Worm (Caenorhabditis elegans) whole organism, L1 larva: Measurements from ENCODE around the gene F44E5.1.

Source experiments
- C34B4.2 ChIP-seq: sonication (generic microtip); optimal IDR thresholded peaks from 2 replicates; lab custom pipeline; 2017; ENCODE audit warnings: mild to moderate bottlenecking, missing genetic modification characterization, missing compliant biosample characterization
- alr-1 ChIP-seq: fragments of 200-800 bp; sonication (Bioruptor generic); optimal IDR thresholded peaks from 2 replicates; lab custom pipeline; 2018; ENCODE audit warnings: borderline replicate concordance, mild to moderate bottlenecking, missing genetic modification characterization, missing compliant biosample characterization
- ceh-82 ChIP-seq, 3 experiments: fragments of 150-350 bp in 1 of 3; sonication (generic microtip) in 2 of 3; optimal IDR thresholded peaks; 2 replicates each; lab custom pipeline; 2014 to 2017; ENCODE audit warnings: missing biosample characterization in 3 of 3, missing genetic modification characterization in 3 of 3
- ceh-90 ChIP-seq: sonication (generic microtip); optimal IDR thresholded peaks from 2 replicates; lab custom pipeline; 2016; ENCODE audit warnings: missing genetic modification characterization, missing compliant biosample characterization
- dpl-1 ChIP-seq, 3 experiments: fragments of 150-350 bp in 2 of 3; sonication (generic microtip) in 1 of 3; optimal IDR thresholded peaks; 2 replicates each; lab custom pipeline; 2014 to 2017; ENCODE audit warnings: missing biosample characterization in 3 of 3, missing genetic modification characterization in 3 of 3, missing genetic modification reagents in 3 of 3
- egl-27 ChIP-seq, 2 experiments: fragments of 150-350 bp in 1 of 2; sonication (generic microtip); optimal IDR thresholded peaks; 3 replicates each; lab custom pipeline; 2017 to 2018; ENCODE audit warnings: missing biosample characterization in 2 of 2, missing genetic modification characterization in 2 of 2, missing genetic modification reagents in 2 of 2
- elt-2 ChIP-seq: sonication (generic microtip); optimal IDR thresholded peaks from 2 replicates; lab custom pipeline; 2016; ENCODE audit warnings: missing genetic modification characterization, mild to moderate bottlenecking, inconsistent platforms, missing compliant biosample characterization, missing genetic modification reagents
- elt-3 ChIP-seq, 6 experiments: fragments of 150-350 bp in 1 of 6; sonication (generic microtip); optimal IDR thresholded peaks; 2 replicates each; lab custom pipeline; 2017 to 2018; ENCODE audit warnings: missing biosample characterization in 6 of 6, missing genetic modification characterization in 6 of 6, inconsistent platforms in 1 of 6
- fkh-10 ChIP-seq: sonication (generic microtip); optimal IDR thresholded peaks from 2 replicates; lab custom pipeline; 2017; ENCODE audit warnings: missing biosample characterization, missing genetic modification reagents, missing genetic modification characterization
- grh-1 ChIP-seq: fragments of 200-800 bp; sonication (Bioruptor generic); IDR thresholded peaks from 2 replicates; pipeline ENCODE4 v1.3.6; 2022; ENCODE audit warnings: missing genetic modification reagents, missing genetic modification characterization, missing compliant biosample characterization
- hlh-17 ChIP-seq: fragments of 200-800 bp; sonication (Bioruptor generic); optimal IDR thresholded peaks from 2 replicates; lab custom pipeline; 2018; ENCODE audit warnings: missing genetic modification characterization, mild to moderate bottlenecking, missing compliant biosample characterization, moderate library complexity, borderline replicate concordance
- hpl-2 ChIP-seq: fragments of 150-350 bp; optimal IDR thresholded peaks from 2 replicates; lab custom pipeline; 2014; ENCODE audit warnings: missing biosample characterization, missing genetic modification reagents, missing genetic modification characterization
- irx-1 ChIP-seq: sonication (generic microtip); optimal IDR thresholded peaks from 2 replicates; lab custom pipeline; 2016; ENCODE audit warnings: missing genetic modification characterization, missing compliant biosample characterization
- lin-15B ChIP-seq: fragments of 150-350 bp; sonication (generic microtip); optimal IDR thresholded peaks from 3 replicates; lab custom pipeline; 2014; ENCODE audit warnings: missing biosample characterization, missing genetic modification characterization
- lin-35 ChIP-seq, 2 experiments: fragments of 150-350 bp; optimal IDR thresholded peaks; 2 replicates each; lab custom pipeline; 2014; ENCODE audit warnings: missing biosample characterization in 2 of 2, missing genetic modification characterization in 2 of 2, missing genetic modification reagents in 2 of 2
- lsy-2 ChIP-seq, 2 experiments: fragments of 150-350 bp; optimal IDR thresholded peaks; 2 replicates each; lab custom pipeline; 2014; ENCODE audit warnings: missing biosample characterization in 2 of 2, missing genetic modification characterization in 2 of 2
- mdl-1 ChIP-seq, 2 experiments: fragments of 150-350 bp; optimal IDR thresholded peaks; 2 replicates each; lab custom pipeline; 2014 to 2017; ENCODE audit warnings: missing biosample characterization in 2 of 2, missing genetic modification characterization in 2 of 2, inconsistent platforms in 1 of 2
- nhr-12 ChIP-seq: sonication (generic microtip); optimal IDR thresholded peaks from 2 replicates; lab custom pipeline; 2017; ENCODE audit warnings: missing biosample characterization, missing genetic modification characterization
- nhr-19 ChIP-seq: fragments of 200-800 bp; sonication (Bioruptor generic); conservative IDR thresholded peaks from 2 replicates; pipeline ENCODE4 v1.3.6; 2022; ENCODE audit warnings: missing genetic modification characterization, missing compliant biosample characterization
- nhr-71 ChIP-seq: sonication (generic microtip); optimal IDR thresholded peaks from 2 replicates; lab custom pipeline; 2016; ENCODE audit warnings: mild to moderate bottlenecking, missing genetic modification characterization, moderate library complexity, missing compliant biosample characterization
- nhr-77 ChIP-seq: fragments of 150-350 bp; optimal IDR thresholded peaks from 2 replicates; lab custom pipeline; 2014; ENCODE audit warnings: missing biosample characterization, missing genetic modification characterization
- nhr-84 ChIP-seq: sonication (generic microtip); optimal IDR thresholded peaks from 2 replicates; lab custom pipeline; 2017; ENCODE audit warnings: missing biosample characterization, missing genetic modification characterization
- nhr-90 ChIP-seq: sonication (generic microtip); optimal IDR thresholded peaks from 2 replicates; lab custom pipeline; 2016; ENCODE audit warnings: mild to moderate bottlenecking, missing genetic modification characterization, missing compliant biosample characterization; ENCODE audit not compliant: poor library complexity
- pag-3 ChIP-seq: sonication (generic microtip); optimal IDR thresholded peaks from 2 replicates; lab custom pipeline; 2017; ENCODE audit warnings: missing genetic modification characterization, mild to moderate bottlenecking, missing compliant biosample characterization, antibody characterized with exemption, borderline replicate concordance; ENCODE audit not compliant: insufficient read depth
- snpc-4 ChIP-seq: fragments of 150-350 bp; optimal IDR thresholded peaks from 2 replicates; lab custom pipeline; 2014; ENCODE audit warnings: missing biosample characterization, missing genetic modification characterization
- sup-37 ChIP-seq: fragments of 200-800 bp; sonication (Bioruptor generic); optimal IDR thresholded peaks from 2 replicates; lab custom pipeline; 2018; ENCODE audit warnings: mild to moderate bottlenecking, missing genetic modification characterization, missing compliant biosample characterization
- swsn-7 ChIP-seq: sonication (generic microtip); optimal IDR thresholded peaks from 2 replicates; lab custom pipeline; 2016; ENCODE audit warnings: missing genetic modification characterization, missing compliant biosample characterization
- tbx-2 ChIP-seq: sonication (generic microtip); optimal IDR thresholded peaks from 2 replicates; lab custom pipeline; 2016; ENCODE audit warnings: missing genetic modification characterization, missing compliant biosample characterization
- unc-130 ChIP-seq: fragments of 150-350 bp; optimal IDR thresholded peaks from 2 replicates; lab custom pipeline; 2017; ENCODE audit warnings: missing biosample characterization, missing genetic modification characterization, inconsistent platforms
- unc-98 ChIP-seq: fragments of 200-800 bp; sonication (Bioruptor generic); IDR thresholded peaks from 2 replicates; pipeline ENCODE4 v1.3.6; 2022; ENCODE audit warnings: missing genetic modification characterization, missing compliant biosample characterization
- xbp-1 ChIP-seq: sonication (generic microtip); optimal IDR thresholded peaks from 2 replicates; lab custom pipeline; 2016; ENCODE audit warnings: missing genetic modification characterization, missing compliant biosample characterization
- zag-1 ChIP-seq: fragments of 150-350 bp; optimal IDR thresholded peaks from 2 replicates; lab custom pipeline; 2014; ENCODE audit warnings: missing biosample characterization, missing genetic modification characterization
- zip-4 ChIP-seq: fragments of 200-800 bp; sonication (Bioruptor generic); optimal IDR thresholded peaks from 2 replicates; lab custom pipeline; 2018; ENCODE audit warnings: mild to moderate bottlenecking, missing genetic modification characterization, moderate library complexity, missing compliant biosample characterization
- ztf-11 ChIP-seq, 2 experiments: sonication (generic microtip); optimal IDR thresholded peaks; 2 replicates each; lab custom pipeline; 2016 to 2017; ENCODE audit warnings: missing genetic modification characterization in 2 of 2, missing biosample characterization in 1 of 2, missing compliant biosample characterization in 1 of 2

Gene F44E5.1

ce11 chrII:11728545-11729105 lies 45.7 kb downstream of the F44E5.1 start, which contains the start of gene alh-8 (continued):
- no peak for TF ChIP-seq ceh-82 (tag; optimal IDR thresholded peaks at IDR 0.05; lab: Kevin White, UChicago)
- TF ChIP-seq hlh-17 (GFP tag; lab: Kevin White, UChicago) = no peak
- TF ChIP-seq mdl-1 (tag; optimal IDR thresholded peaks at IDR 0.05; lab: Kevin White, UChicago) = peak in 1 of 2 experiments; percentile 94
- TF ChIP-seq hpl-2 (GFP tag; lab: Kevin White, UChicago) = no peak
- no peak for TF ChIP-seq fkh-10 (GFP tag; lab: Kevin White, UChicago)
- peak; percentile 29 for TF ChIP-seq xbp-1
- no peak for TF ChIP-seq alr-1 (tag; lab: Kevin White, UChicago)
- TF ChIP-seq snpc-4 = peak; percentile 32
- TF ChIP-seq dpl-1 (GFP tag; optimal IDR thresholded peaks at IDR 0.05; lab: Kevin White, UChicago) = peak in 2 of 3 experiments; percentile 22 to 38
- peak; percentile 55 for TF ChIP-seq elt-2
- TF ChIP-seq swsn-7 (tag; lab: Kevin White, UChicago) = peak; percentile 28
- TF ChIP-seq irx-1 = no peak
- peak; percentile 38 to 68 for TF ChIP-seq lin-35 (GFP tag; optimal IDR thresholded peaks at IDR 0.05; lab: Kevin White, UChicago)
- peak; percentile 46 for TF ChIP-seq unc-130 (tag; lab: Kevin White, UChicago)
- peak; percentile 47 for TF ChIP-seq tbx-2
- TF ChIP-seq ceh-90 (tag; lab: Kevin White, UChicago) = no peak
- no peak for TF ChIP-seq egl-27 (tag; optimal IDR thresholded peaks at IDR 0.05; lab: Kevin White, UChicago)
- peak; percentile 40 for TF ChIP-seq pag-3
- TF ChIP-seq lsy-2 (tag; optimal IDR thresholded peaks at IDR 0.05; lab: Kevin White, UChicago) = peak; percentile 45 to 72
- no peak for TF ChIP-seq zag-1 (tag; lab: Kevin White, UChicago)
- no peak for TF ChIP-seq sup-37
- TF ChIP-seq ztf-11 (tag; optimal IDR thresholded peaks at IDR 0.05; lab: Kevin White, UChicago) = no peak
- no peak for TF ChIP-seq unc-98 (GFP tag; lab: Robert Waterston, UW)
- no peak for TF ChIP-seq lin-15B (tag; lab: Kevin White, UChicago)
- no peak for TF ChIP-seq grh-1 (GFP tag; lab: Robert Waterston, UW)
- TF ChIP-seq elt-3 (tag; optimal IDR thresholded peaks at IDR 0.05; lab: Kevin White, UChicago) = peak in 2 of 6 experiments; percentile 1 to 15
- peak; percentile 70 for TF ChIP-seq nhr-19 (GFP tag; lab: Robert Waterston, UW)
- no peak for TF ChIP-seq C34B4.2 (tag; lab: Kevin White, UChicago)

- no peak for TF ChIP-seq nhr-12
- no peak for TF ChIP-seq unc-130 (tag; lab: Kevin White, UChicago)
- no peak for TF ChIP-seq alr-1 (tag; lab: Kevin White, UChicago)
- no peak for TF ChIP-seq zip-4
- no peak for TF ChIP-seq nhr-90
- no peak for TF ChIP-seq nhr-77 (tag; lab: Kevin White, UChicago)
- no peak for TF ChIP-seq ceh-90 (tag; lab: Kevin White, UChicago)
- TF ChIP-seq ceh-82 (tag; optimal IDR thresholded peaks at IDR 0.05; lab: Kevin White, UChicago) = no peak
- TF ChIP-seq nhr-71 (tag; lab: Kevin White, UChicago) = no peak
- TF ChIP-seq nhr-84 (tag; lab: Kevin White, UChicago) = no peak
- no peak for TF ChIP-seq elt-3 (tag; optimal IDR thresholded peaks at IDR 0.05; lab: Kevin White, UChicago)
Measured at ce11 chrII:11727438-11727837, 46.9 kb downstream of the F44E5.1 start.

ce11 chrII:11726470-11727106 lies 47.8 kb downstream of the F44E5.1 start, which contains the start of gene F13D12.5:
Gene F13D12.5, plus strand, starts transcription at chrII:11726814.
- TF ChIP-seq nhr-71 (tag; lab: Kevin White, UChicago) (peak; percentile 30), zip-4 (no peak)
